Fruit fly (Drosophila melanogaster) whole organism, prepupa: ENCODE data around the gene RpL3.
A peak's percentile ranks its signal among the peaks of the same experiment; 100 is the strongest.

Experiments used
- CG11294 ChIP-seq: fragments of 200-800 bp; sonication (Bioruptor generic); IDR thresholded peaks from 2 replicates; pipeline ENCODE4 v1.3.6; 2022; ENCODE audit warnings: missing biosample characterization, missing genetic modification characterization
- CG11902 ChIP-seq: fragments of 200-800 bp; sonication (Bioruptor generic); optimal IDR thresholded peaks from 3 replicates; lab custom pipeline; 2016; ENCODE audit warnings: missing biosample characterization, missing genetic modification characterization
- CG34406 ChIP-seq: fragments of 200-800 bp; sonication (Bioruptor generic); optimal IDR thresholded peaks from 3 replicates; lab custom pipeline; 2016; ENCODE audit warnings: missing biosample characterization, missing genetic modification characterization
- CG6808 ChIP-seq: fragments of 200-800 bp; sonication (Bioruptor generic); optimal IDR thresholded peaks from 3 replicates; lab custom pipeline; 2017; ENCODE audit warnings: missing biosample characterization, missing genetic modification characterization, mild to moderate bottlenecking, moderate library complexity, missing genetic modification reagents
- CG6854 ChIP-seq: fragments of 200-800 bp; sonication (Bioruptor generic); optimal IDR thresholded peaks from 2 replicates; lab custom pipeline; 2017; ENCODE audit warnings: missing biosample characterization, mild to moderate bottlenecking, missing genetic modification characterization
- Eip78C ChIP-seq: fragments of 200-800 bp; sonication (Bioruptor generic); peaks from one replicate; lab custom pipeline; 2016; ENCODE audit warnings: missing biosample characterization, missing genetic modification characterization
- Ets96B ChIP-seq: fragments of 200-800 bp; optimal IDR thresholded peaks from 2 replicates; lab custom pipeline; 2019; ENCODE audit warnings: missing biosample characterization, mild to moderate bottlenecking, missing genetic modification characterization, moderate library complexity
- OdsH ChIP-seq: fragments of 200-800 bp; sonication (Bioruptor generic); optimal IDR thresholded peaks from 3 replicates; lab custom pipeline; 2016; ENCODE audit warnings: missing biosample characterization, missing genetic modification characterization
- eg ChIP-seq: fragments of 200-800 bp; sonication (Bioruptor generic); IDR thresholded peaks from 3 replicates; pipeline ENCODE4 v1.3.6; 2022; ENCODE audit warnings: missing biosample characterization, missing genetic modification characterization
- esn ChIP-seq: fragments of 200-800 bp; sonication (Bioruptor generic); optimal IDR thresholded peaks from 2 replicates; lab custom pipeline; 2016; ENCODE audit warnings: missing biosample characterization, mild to moderate bottlenecking, missing genetic modification characterization, moderate library complexity
- pdm3 ChIP-seq: fragments of 200-800 bp; sonication (Bioruptor generic); optimal IDR thresholded peaks from 3 replicates; lab custom pipeline; 2016; ENCODE audit warnings: missing biosample characterization, missing genetic modification characterization
- ss ChIP-seq, 2 experiments: fragments of 200-800 bp; sonication (Bioruptor generic); optimal IDR thresholded peaks; 2 replicates in 1 of 2; 3 replicates in 1 of 2; lab custom pipeline; 2017 to 2018; ENCODE audit warnings: mild to moderate bottlenecking in 2 of 2, missing biosample characterization in 2 of 2, missing genetic modification characterization in 2 of 2, moderate library complexity in 1 of 2
- vri ChIP-seq: fragments of 200-800 bp; sonication (Bioruptor generic); optimal IDR thresholded peaks from 3 replicates; lab custom pipeline; 2016; ENCODE audit warnings: missing biosample characterization, mild to moderate bottlenecking, missing genetic modification characterization

DNA sequence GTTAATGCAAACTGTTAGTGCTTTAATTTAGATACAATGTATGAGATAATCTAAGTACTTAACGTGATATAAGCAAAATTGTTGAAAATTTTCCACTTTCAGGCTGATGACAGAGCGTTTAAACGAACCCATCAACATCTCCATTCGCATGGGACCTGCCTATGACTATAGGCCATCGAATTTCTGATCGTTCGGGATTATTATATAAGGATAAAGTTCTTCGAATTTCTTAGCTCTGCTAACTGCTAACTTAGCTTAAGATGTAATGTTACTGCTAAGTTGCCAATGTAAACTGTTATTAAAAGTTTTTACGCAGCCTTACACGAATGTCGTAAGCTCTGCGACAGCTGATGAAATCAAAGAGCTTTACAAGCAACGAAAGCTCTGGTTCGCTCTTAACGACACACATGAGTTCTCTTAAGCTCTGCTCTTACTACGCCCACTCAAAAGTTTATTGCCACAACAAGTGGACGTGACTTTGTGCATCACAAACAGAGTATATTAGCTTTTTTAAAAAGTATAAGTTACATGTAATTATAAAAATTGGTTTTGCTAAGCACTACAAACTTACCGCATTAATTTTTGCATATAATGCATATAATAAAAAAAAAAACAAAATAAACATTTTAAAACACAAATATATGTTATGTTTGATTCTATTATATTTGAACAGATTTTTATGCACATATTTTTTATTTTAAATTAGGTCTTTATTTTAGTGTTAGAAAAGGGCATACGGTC is 24.9 kb upstream of the RpL3 start:
- TF ChIP-seq pdm3 (GFP tag; lab: Kevin White, UChicago): peak; percentile 97
- peak; percentile 98 for TF ChIP-seq CG11294 (GFP tag; lab: Robert Waterston, UW)
- TF ChIP-seq CG6808 (GFP tag; lab: Kevin White, UChicago): peak; percentile 97
- TF ChIP-seq vri (GFP tag; lab: Kevin White, UChicago): peak; percentile 80
- TF ChIP-seq CG11902: peak; percentile 96
- TF ChIP-seq eg: peak; percentile 98
- TF ChIP-seq Eip78C: peak; percentile 100
- TF ChIP-seq CG6854 (GFP tag; lab: Kevin White, UChicago): peak; percentile 98
- TF ChIP-seq esn (GFP tag; lab: Kevin White, UChicago): peak; percentile 99
- peak; percentile 92 for TF ChIP-seq Ets96B (tag; lab: Kevin White, UChicago)
- peak; percentile 98 for TF ChIP-seq OdsH
- TF ChIP-seq ss (GFP tag; optimal IDR thresholded peaks at IDR 0.05; lab: Kevin White, UChicago): peak in 1 of 2 experiments; percentile 99
- TF ChIP-seq CG34406 (GFP tag; lab: Kevin White, UChicago): peak; percentile 99
